Worm (Caenorhabditis elegans): Measurements from ENCODE around the gene F14D7.6.

DNA sequence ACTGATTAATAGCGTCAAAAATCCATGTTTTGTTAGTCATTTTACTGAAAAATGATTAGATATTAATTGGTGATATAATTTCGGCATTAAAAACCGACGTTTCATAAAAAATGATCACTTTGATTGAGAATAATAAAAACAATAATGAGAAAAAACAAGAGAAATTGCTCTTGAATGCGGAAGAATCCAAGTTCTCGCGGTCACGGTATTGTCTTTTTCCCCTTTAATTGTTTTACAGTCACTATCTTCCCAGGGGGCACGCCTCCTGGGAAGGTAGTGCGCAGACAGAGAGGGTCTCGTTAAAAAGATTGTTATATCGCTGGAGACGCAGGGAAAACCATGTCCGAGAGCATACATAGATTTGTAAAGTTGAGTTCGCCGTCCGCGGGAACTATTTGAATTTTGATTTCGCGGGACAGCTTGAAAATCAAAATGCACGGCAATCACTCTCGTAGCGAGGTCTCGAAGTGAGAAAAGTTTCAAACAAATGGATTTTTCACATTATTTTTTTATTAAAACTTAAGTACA, 7.5 kb upstream of the F14D7.6 start, which contains the start of gene F14D7.2:
- TF ChIP-seq dao-5 (tag; optimal IDR thresholded peaks at IDR 0.05) = no peak
- no peak for TF ChIP-seq him-1 (tag; optimal IDR thresholded peaks at IDR 0.05)

All from whole organism, L4/young adult.